Worm (Caenorhabditis elegans): ENCODE data around the gene prk-2.

The prk-2 gene

ce11 chrIII:3322317-3323010, 47.5 kb downstream of the prk-2 start, which contains the start of gene phf-15:
phf-15 (plus strand) TSS chrIII:3322853.
- TF ChIP-seq tra-4 (tag; optimal IDR thresholded peaks at IDR 0.05), result no peak
- no peak for TF ChIP-seq aly-1 (tag; optimal IDR thresholded peaks at IDR 0.05)
- no peak for TF ChIP-seq ceh-13 (GFP tag; optimal IDR thresholded peaks at IDR 0.05)
- no peak for TF ChIP-seq ama-1 (optimal IDR thresholded peaks at IDR 0.05)
- TF ChIP-seq hmbx-1 (tag; optimal IDR thresholded peaks at IDR 0.05), result no peak

- TF ChIP-seq F13C5.2 (tag; optimal IDR thresholded peaks at IDR 0.05) (no peak), ama-1 (optimal IDR thresholded peaks at IDR 0.05) (no peak), ets-7 (tag; optimal IDR thresholded peaks at IDR 0.05) (no peak), scrt-1 (GFP tag; IDR thresholded peaks at IDR 0.05) (no peak), sea-1 (GFP tag; conservative IDR thresholded peaks at IDR 0.05) (no peak), hnd-1 (tag; optimal IDR thresholded peaks at IDR 0.05) (no peak), hmg-4 (GFP tag; optimal IDR thresholded peaks at IDR 0.05) (no peak), flt-1 (GFP tag; IDR thresholded peaks at IDR 0.05) (no peak), tbx-11 (GFP tag; IDR thresholded peaks at IDR 0.05) (no peak), pes-1 (GFP tag; IDR thresholded peaks at IDR 0.05) (no peak), aly-1 (tag; optimal IDR thresholded peaks at IDR 0.05) (no peak), B0310.2 (tag; optimal IDR thresholded peaks at IDR 0.05) (no peak), hmbx-1 (tag; optimal IDR thresholded peaks at IDR 0.05) (no peak), ceh-13 (GFP tag; optimal IDR thresholded peaks at IDR 0.05) (no peak), ceh-36 (tag; optimal IDR thresholded peaks at IDR 0.05) (no peak)
Measured at ce11 chrIII:3321145-3321544, 48.9 kb downstream of the prk-2 start, which contains the start of gene Y53G8AR.9. Y53G8AR.9 (minus strand) TSS chrIII:3321245.

DNA sequence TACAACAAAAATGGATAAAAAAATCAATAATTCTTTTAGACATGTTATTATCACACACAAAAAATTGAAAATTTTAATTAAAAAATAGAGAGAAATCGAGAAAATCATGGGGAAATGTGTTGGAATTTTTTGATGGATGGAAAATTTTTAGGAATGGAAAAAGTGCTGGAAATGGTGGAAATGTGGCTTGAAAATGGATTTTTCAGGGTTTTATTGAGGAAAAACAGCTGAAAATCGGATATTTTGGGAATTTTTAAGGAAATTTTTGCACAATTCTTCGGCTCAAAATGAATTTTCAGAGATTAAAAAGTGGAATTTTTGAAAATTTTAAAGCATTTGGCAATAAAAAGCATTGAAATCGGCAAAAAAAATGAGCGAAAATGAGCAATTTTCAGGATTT, 52.1 kb downstream of the prk-2 start:
- TF ChIP-seq B0310.2 (tag; optimal IDR thresholded peaks at IDR 0.05) (no peak), ceh-13 (GFP tag; optimal IDR thresholded peaks at IDR 0.05) (no peak), hnd-1 (tag; optimal IDR thresholded peaks at IDR 0.05) (no peak), F13C5.2 (tag; optimal IDR thresholded peaks at IDR 0.05) (no peak), aly-1 (tag; optimal IDR thresholded peaks at IDR 0.05) (no peak), hmbx-1 (tag; optimal IDR thresholded peaks at IDR 0.05) (no peak), tbx-37 (GFP tag; conservative IDR thresholded peaks at IDR 0.05) (no peak), ceh-36 (tag; optimal IDR thresholded peaks at IDR 0.05) (no peak), hmg-4 (GFP tag; optimal IDR thresholded peaks at IDR 0.05) (no peak)

Measured in whole organism, early embryonic.